Fruit fly (Drosophila melanogaster) whole organism, wandering third instar larva: ENCODE results near the gene Taf6.

Source experiments
- CG32264 ChIP-seq: fragments of 200-800 bp; sonication (Bioruptor generic); optimal IDR thresholded peaks from 2 replicates; lab custom pipeline; 2016; ENCODE audit warnings: missing biosample characterization, missing genetic modification characterization
- CG9705 ChIP-seq: fragments of 200-800 bp; sonication (Bioruptor generic); optimal IDR thresholded peaks from 2 replicates; lab custom pipeline; 2018; ENCODE audit warnings: missing biosample characterization, mild to moderate bottlenecking, missing genetic modification characterization
- CrebA ChIP-seq: fragments of 200-800 bp; sonication (Bioruptor generic); optimal IDR thresholded peaks from 2 replicates; lab custom pipeline; 2016; ENCODE audit warnings: missing biosample characterization, mild to moderate bottlenecking, missing genetic modification characterization, borderline replicate concordance
- Dfd ChIP-seq: fragments of >200 bp; optimal IDR thresholded peaks from 2 replicates; lab custom pipeline; 2017; ENCODE audit warnings: missing biosample characterization, missing genetic modification characterization
- Dif ChIP-seq: fragments of 200-275, 200-300 bp; sonication (Bioruptor generic); optimal IDR thresholded peaks from 2 replicates; lab custom pipeline; 2018; ENCODE audit warnings: missing biosample characterization, missing genetic modification characterization; ENCODE audit not compliant: partially characterized antibody
- GATAd ChIP-seq: sonication (Bioruptor generic); optimal IDR thresholded peaks from 2 replicates; lab custom pipeline; 2016; ENCODE audit warnings: missing biosample characterization, missing genetic modification characterization
- HLH106 ChIP-seq: fragments of 200-800 bp; optimal IDR thresholded peaks from 3 replicates; lab custom pipeline; 2019; ENCODE audit warnings: missing biosample characterization, mild to moderate bottlenecking, missing genetic modification characterization, moderate library complexity
- Hnf4 ChIP-seq: fragments of 200-800 bp; sonication (Bioruptor generic); optimal IDR thresholded peaks from 2 replicates; lab custom pipeline; 2016; ENCODE audit warnings: missing biosample characterization, mild to moderate bottlenecking, missing genetic modification characterization
- Hr78 ChIP-seq: fragments of >200 bp; optimal IDR thresholded peaks from 2 replicates; lab custom pipeline; 2017; ENCODE audit warnings: missing biosample characterization, missing genetic modification characterization
- Hr83 ChIP-seq: fragments of 200-300 bp; sonication (Bioruptor generic); optimal IDR thresholded peaks from 2 replicates; lab custom pipeline; 2016; ENCODE audit warnings: missing biosample characterization, mild to moderate bottlenecking, missing genetic modification characterization, moderate library complexity; ENCODE audit not compliant: poor library complexity, severe bottlenecking
- Jra ChIP-seq: sonication (Bioruptor generic); optimal IDR thresholded peaks from 2 replicates; lab custom pipeline; 2016; ENCODE audit warnings: missing biosample characterization, missing genetic modification characterization
- Mio ChIP-seq: sonication (Bioruptor generic); optimal IDR thresholded peaks from 2 replicates; lab custom pipeline; 2016; ENCODE audit warnings: missing biosample characterization, missing genetic modification characterization
- Myc ChIP-seq: fragments of >200 bp; optimal IDR thresholded peaks from 2 replicates; lab custom pipeline; 2017
- N ChIP-seq: fragments of >200 bp; optimal IDR thresholded peaks from 2 replicates; lab custom pipeline; 2018; ENCODE audit warnings: missing biosample characterization, missing external identifiers, missing genetic modification characterization
- OdsH ChIP-seq: fragments of 200-800 bp; sonication (Bioruptor generic); optimal IDR thresholded peaks from 2 replicates; lab custom pipeline; 2016; ENCODE audit warnings: missing biosample characterization, mild to moderate bottlenecking, missing genetic modification characterization
- Rel ChIP-seq, 2 experiments: fragments of 200-800 bp; sonication (Bioruptor generic) in 1 of 2; optimal IDR thresholded peaks; 2 replicates in 1 of 2; 3 replicates in 1 of 2; lab custom pipeline; 2016 to 2019; ENCODE audit warnings: mild to moderate bottlenecking in 2 of 2, missing biosample characterization in 2 of 2, missing genetic modification characterization in 2 of 2, moderate library complexity in 1 of 2
- Sp1 ChIP-seq: fragments of 200-800 bp; sonication (Bioruptor generic); optimal IDR thresholded peaks from 3 replicates; lab custom pipeline; 2019; ENCODE audit warnings: missing biosample characterization, mild to moderate bottlenecking, missing genetic modification characterization, moderate library complexity
- Vsx2 ChIP-seq: fragments of 200-300, 225-300 bp; sonication (Bioruptor generic); optimal IDR thresholded peaks from 2 replicates; lab custom pipeline; 2018; ENCODE audit warnings: missing biosample characterization, missing genetic modification characterization; ENCODE audit not compliant: partially characterized antibody
- br ChIP-seq: fragments of 200-800 bp; sonication (Bioruptor generic); optimal IDR thresholded peaks from 2 replicates; lab custom pipeline; 2016; ENCODE audit warnings: missing biosample characterization, missing genetic modification characterization
- brk ChIP-seq: fragments of 200-800 bp; sonication (Bioruptor generic); optimal IDR thresholded peaks from 2 replicates; lab custom pipeline; 2016; ENCODE audit warnings: missing biosample characterization, mild to moderate bottlenecking, missing genetic modification characterization
- dl ChIP-seq, 2 experiments: fragments of 175-275, 200-275 bp in 1 of 2; fragments of 200-275 bp in 1 of 2; sonication (Bioruptor generic); optimal IDR thresholded peaks; lab custom pipeline; 2018; ENCODE audit warnings: mild to moderate bottlenecking in 2 of 2, missing biosample characterization in 2 of 2, missing genetic modification characterization in 2 of 2, moderate library complexity in 2 of 2; ENCODE audit not compliant: partially characterized antibody in 2 of 2, insufficient read depth in 1 of 2
- dsf ChIP-seq: sonication (Bioruptor generic); optimal IDR thresholded peaks from 2 replicates; lab custom pipeline; 2016; ENCODE audit warnings: missing biosample characterization, missing genetic modification characterization, borderline replicate concordance
- ey ChIP-seq: fragments of 200-800 bp; sonication (Bioruptor generic); optimal IDR thresholded peaks from 2 replicates; lab custom pipeline; 2016; ENCODE audit warnings: missing biosample characterization, missing genetic modification characterization
- foxo ChIP-seq, 2 experiments: fragments of 200-800 bp; sonication (Bioruptor generic); optimal IDR thresholded peaks; 2 replicates in 1 of 2; 3 replicates in 1 of 2; lab custom pipeline; 2016 to 2017; ENCODE audit warnings: missing biosample characterization in 2 of 2, missing genetic modification characterization in 2 of 2
- fru ChIP-seq: fragments of 200-800 bp; sonication (Bioruptor generic); optimal IDR thresholded peaks from 3 replicates; lab custom pipeline; 2016; ENCODE audit warnings: missing biosample characterization, mild to moderate bottlenecking, missing genetic modification characterization
- h ChIP-seq: fragments of 200-800 bp; sonication (Bioruptor generic); optimal IDR thresholded peaks from 3 replicates; lab custom pipeline; 2016; ENCODE audit warnings: missing biosample characterization, mild to moderate bottlenecking, missing genetic modification characterization
- jim ChIP-seq: fragments of 175-275, 200-325 bp; sonication (Bioruptor generic); optimal IDR thresholded peaks from 2 replicates; lab custom pipeline; 2016; ENCODE audit warnings: missing biosample characterization, mild to moderate bottlenecking, missing genetic modification characterization
- lola ChIP-seq: fragments of >200 bp; optimal IDR thresholded peaks from 2 replicates; lab custom pipeline; 2017; ENCODE audit warnings: missing biosample characterization, missing genetic modification characterization
- psq ChIP-seq: fragments of 200-800 bp; sonication (Bioruptor generic); optimal IDR thresholded peaks from 3 replicates; lab custom pipeline; 2017; ENCODE audit warnings: missing biosample characterization, mild to moderate bottlenecking, missing genetic modification characterization, moderate library complexity
- rgr ChIP-seq: fragments of 200-800 bp; sonication (Bioruptor generic); optimal IDR thresholded peaks from 3 replicates; lab custom pipeline; 2016; ENCODE audit warnings: missing biosample characterization, mild to moderate bottlenecking, missing genetic modification characterization
- sage ChIP-seq: fragments of 200-800 bp; sonication (Bioruptor generic); optimal IDR thresholded peaks from 2 replicates; lab custom pipeline; 2016; ENCODE audit warnings: missing biosample characterization, mild to moderate bottlenecking, missing genetic modification characterization
- sv ChIP-seq: fragments of 200-800 bp; sonication (Bioruptor generic); optimal IDR thresholded peaks from 3 replicates; lab custom pipeline; 2016; ENCODE audit warnings: missing biosample characterization, missing genetic modification characterization
- tai ChIP-seq: sonication (Bioruptor generic); optimal IDR thresholded peaks from 2 replicates; lab custom pipeline; 2016; ENCODE audit warnings: missing biosample characterization, missing genetic modification characterization
- usp ChIP-seq: fragments of >200 bp; optimal IDR thresholded peaks from 2 replicates; lab custom pipeline; 2017; ENCODE audit warnings: missing biosample characterization, missing genetic modification characterization
- woc ChIP-seq: sonication (Bioruptor generic); optimal IDR thresholded peaks from 2 replicates; lab custom pipeline; 2016; ENCODE audit warnings: missing biosample characterization, mild to moderate bottlenecking, missing genetic modification characterization

The Taf6 gene

DNA sequence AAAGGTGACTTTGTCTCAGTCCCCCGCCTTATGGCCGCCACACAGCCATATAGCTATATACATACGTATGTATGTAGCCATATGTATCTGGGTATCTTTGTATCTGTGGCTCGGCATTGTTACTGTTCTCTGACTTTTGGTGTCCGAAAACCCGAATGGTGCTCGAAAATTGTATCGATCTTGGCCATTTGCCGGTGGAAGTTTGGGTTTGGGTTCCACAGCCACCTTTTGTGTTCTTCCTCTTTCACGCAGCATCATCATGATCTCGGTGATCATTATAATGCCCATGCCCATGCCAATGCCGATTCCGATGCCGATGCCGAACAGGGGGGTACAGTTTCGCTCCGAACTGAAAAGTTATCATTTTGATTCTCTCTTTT lies 40.9 kb upstream of the Taf6 start (continued):
- TF ChIP-seq dsf (GFP tag; lab: Kevin White, UChicago): no peak

- TF ChIP-seq Jra (GFP tag; lab: Kevin White, UChicago) (no peak), fru (GFP tag; lab: Kevin White, UChicago) (no peak), brk (GFP tag; lab: Kevin White, UChicago) (no peak), GATAd (no peak), rgr (no peak), Dfd (GFP tag; lab: Kevin White, UChicago) (no peak), sage (GFP tag; lab: Kevin White, UChicago) (no peak), Sp1 (GFP tag; lab: Kevin White, UChicago) (no peak), CrebA (GFP tag; lab: Kevin White, UChicago) (no peak), Dif (GFP tag; lab: Kevin White, UChicago) (no peak), br (GFP tag; lab: Kevin White, UChicago) (no peak), h (no peak), ey (GFP tag; lab: Kevin White, UChicago) (no peak), Mio (no peak)
Observed at dm6 chr3L:19558674-19559073, 40.2 kb upstream of the Taf6 start.

DNA sequence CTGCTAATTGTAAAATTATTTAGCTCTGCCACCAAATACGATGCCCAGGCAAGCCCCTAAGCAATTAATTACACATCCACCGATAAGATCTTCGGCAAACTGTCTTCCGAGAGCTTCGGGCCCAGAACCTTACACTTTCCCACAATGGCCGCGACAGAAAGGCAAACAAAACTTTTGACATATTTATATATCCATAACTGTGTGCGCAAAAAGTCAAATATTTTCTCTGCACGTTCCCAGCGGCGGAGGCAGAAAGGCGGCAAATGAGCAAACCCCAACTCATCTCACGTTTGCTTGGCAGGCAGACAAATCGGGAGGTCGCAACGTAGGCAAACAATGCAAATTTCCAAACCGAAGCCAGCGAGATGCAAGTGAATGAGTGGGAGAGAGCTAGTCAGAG lies 39.7 kb upstream of the Taf6 start:
- TF ChIP-seq Hr83 (GFP tag; lab: Kevin White, UChicago): no peak
- TF ChIP-seq OdsH: no peak
- no peak for TF ChIP-seq dl (GFP tag; optimal IDR thresholded peaks at IDR 0.05; lab: Kevin White, UChicago; ENCODE audit: insufficient read depth in 1 of 2, partially characterized antibody in 2 of 2)
- TF ChIP-seq Sp1 (GFP tag; lab: Kevin White, UChicago): no peak
- no peak for TF ChIP-seq ey (GFP tag; lab: Kevin White, UChicago)
- TF ChIP-seq usp: no peak
- no peak for TF ChIP-seq Dfd (GFP tag; lab: Kevin White, UChicago)
- no peak for TF ChIP-seq rgr
- no peak for TF ChIP-seq Rel (GFP tag; optimal IDR thresholded peaks at IDR 0.05; lab: Kevin White, UChicago)
- no peak for TF ChIP-seq Rel (tag; optimal IDR thresholded peaks at IDR 0.05; lab: Kevin White, UChicago)
- no peak for TF ChIP-seq GATAd
- no peak for TF ChIP-seq woc (GFP tag; lab: Kevin White, UChicago)
- TF ChIP-seq Hr78: no peak
- TF ChIP-seq tai (GFP tag; lab: Kevin White, UChicago): no peak
- no peak for TF ChIP-seq brk (GFP tag; lab: Kevin White, UChicago)
- no peak for TF ChIP-seq Vsx2 (GFP tag; lab: Kevin White, UChicago)
- TF ChIP-seq psq (GFP tag; lab: Kevin White, UChicago): no peak
- TF ChIP-seq N (GFP tag; lab: Kevin White, UChicago): no peak
- no peak for TF ChIP-seq fru (GFP tag; lab: Kevin White, UChicago)

- peak; percentile 12 for TF ChIP-seq Hr83 (GFP tag; lab: Kevin White, UChicago)
- TF ChIP-seq Rel (GFP tag; optimal IDR thresholded peaks at IDR 0.05; lab: Kevin White, UChicago): no peak
- peak; percentile 8 for TF ChIP-seq Rel (tag; optimal IDR thresholded peaks at IDR 0.05; lab: Kevin White, UChicago)
- no peak for TF ChIP-seq sv (GFP tag; lab: Kevin White, UChicago)
- TF ChIP-seq Dif (GFP tag; lab: Kevin White, UChicago): peak; percentile 28
- no peak for TF ChIP-seq CG9705 (GFP tag; lab: Kevin White, UChicago)
- TF ChIP-seq jim (GFP tag; lab: Kevin White, UChicago): no peak
- TF ChIP-seq, all 38 proteins: peak for 3
Observed at dm6 chr3L:19560005-19560694, 38.7 kb upstream of the Taf6 start.

DNA sequence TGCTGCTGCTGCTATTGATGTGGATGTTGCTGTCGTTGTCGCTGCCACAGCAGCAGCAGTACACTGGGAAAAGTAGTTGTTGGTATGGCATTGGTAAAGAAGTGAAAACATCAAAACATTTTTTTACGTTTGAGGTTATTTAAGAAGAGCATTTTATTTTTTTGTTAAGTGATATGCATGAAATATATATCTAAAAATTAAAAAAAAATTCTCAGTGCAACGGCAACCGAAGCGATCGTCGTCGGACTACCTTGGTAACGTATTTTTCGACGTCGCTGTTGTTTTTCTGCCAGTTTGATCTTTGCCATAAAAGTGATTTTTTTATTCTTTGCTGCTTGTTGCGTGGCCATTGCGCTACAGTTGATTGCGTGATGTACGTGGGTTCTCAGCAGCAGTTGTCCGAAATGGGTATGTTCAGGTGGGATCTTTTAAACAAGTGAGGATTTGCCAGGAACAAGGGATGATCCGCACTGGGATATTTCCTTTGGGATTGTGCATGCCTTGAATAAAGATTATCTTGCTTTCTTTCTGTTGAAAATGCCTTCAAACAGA lies 38.1 kb upstream of the Taf6 start:
- TF ChIP-seq Myc: no peak
- TF ChIP-seq Jra (GFP tag; lab: Kevin White, UChicago): peak; percentile 94
- TF ChIP-seq Mio: peak; percentile 63
- no peak for TF ChIP-seq lola (GFP tag; lab: Kevin White, UChicago)
- peak; percentile 98 for TF ChIP-seq Hnf4 (GFP tag; lab: Kevin White, UChicago)
- peak; percentile 91 for TF ChIP-seq Dfd (GFP tag; lab: Kevin White, UChicago)
- TF ChIP-seq br (GFP tag; lab: Kevin White, UChicago): peak; percentile 98
- peak; percentile 77 to 99 for TF ChIP-seq foxo (GFP tag; optimal IDR thresholded peaks at IDR 0.05; lab: Kevin White, UChicago)
- peak; percentile 97 for TF ChIP-seq sage (GFP tag; lab: Kevin White, UChicago)
- TF ChIP-seq woc (GFP tag; lab: Kevin White, UChicago): peak; percentile 96
- TF ChIP-seq usp: no peak
- TF ChIP-seq CG32264: peak; percentile 94
- TF ChIP-seq ey (GFP tag; lab: Kevin White, UChicago): peak; percentile 98
- TF ChIP-seq psq (GFP tag; lab: Kevin White, UChicago): peak; percentile 96
- TF ChIP-seq Hr83 (GFP tag; lab: Kevin White, UChicago): no peak
- TF ChIP-seq OdsH: peak; percentile 99
- peak; percentile 93 for TF ChIP-seq dsf (GFP tag; lab: Kevin White, UChicago)
- TF ChIP-seq Dif (GFP tag; lab: Kevin White, UChicago): no peak
- peak; percentile 99 for TF ChIP-seq Sp1 (GFP tag; lab: Kevin White, UChicago)
- peak; percentile 92 for TF ChIP-seq tai (GFP tag; lab: Kevin White, UChicago)
- TF ChIP-seq CrebA (GFP tag; lab: Kevin White, UChicago): peak; percentile 83
- TF ChIP-seq N (GFP tag; lab: Kevin White, UChicago): no peak
- peak; percentile 99 for TF ChIP-seq h
- TF ChIP-seq HLH106: peak; percentile 99
- TF ChIP-seq Vsx2 (GFP tag; lab: Kevin White, UChicago): peak; percentile 32
- TF ChIP-seq jim (GFP tag; lab: Kevin White, UChicago): peak; percentile 55
